Worm (Caenorhabditis elegans) whole organism, L4 larva: ENCODE results near the gene hrg-3.

Experiments
- ama-1 ChIP-seq: fragments of 150-350 bp; optimal IDR thresholded peaks from 2 replicates; lab custom pipeline; 2014; ENCODE audit warnings: inconsistent platforms, mixed read lengths
- ces-1 ChIP-seq: fragments of 150-350 bp; sonication (generic microtip); optimal IDR thresholded peaks from 4 replicates; lab custom pipeline; 2014; ENCODE audit warnings: missing biosample characterization, missing genetic modification reagents, missing genetic modification characterization
- fos-1 ChIP-seq: fragments of 150-350 bp; optimal IDR thresholded peaks from 2 replicates; lab custom pipeline; 2014; ENCODE audit warnings: missing biosample characterization, missing genetic modification characterization
- lin-39 ChIP-seq: fragments of 150-350 bp; optimal IDR thresholded peaks from 2 replicates; lab custom pipeline; 2014; ENCODE audit warnings: missing biosample characterization, missing genetic modification reagents, missing genetic modification characterization
- lsy-2 ChIP-seq, 2 experiments: fragments of 150-350 bp in 1 of 2; sonication (generic microtip) in 1 of 2; optimal IDR thresholded peaks; 2 replicates each; lab custom pipeline; 2014 to 2017; ENCODE audit warnings: missing biosample characterization in 2 of 2, missing genetic modification characterization in 2 of 2
- mdl-1 ChIP-seq, 2 experiments: fragments of 150-350 bp in 1 of 2; sonication (generic microtip) in 1 of 2; optimal IDR thresholded peaks; 2 replicates each; lab custom pipeline; 2014 to 2017; ENCODE audit warnings: missing biosample characterization in 2 of 2, missing genetic modification characterization in 2 of 2
- nhr-11 ChIP-seq: fragments of 150-350 bp; optimal IDR thresholded peaks from 2 replicates; lab custom pipeline; 2014; ENCODE audit warnings: missing biosample characterization, missing genetic modification characterization
- nhr-237 ChIP-seq: sonication (generic microtip); optimal IDR thresholded peaks from 2 replicates; lab custom pipeline; 2017; ENCODE audit warnings: missing biosample characterization, missing genetic modification characterization
- nhr-76 ChIP-seq: fragments of 150-350 bp; optimal IDR thresholded peaks from 2 replicates; lab custom pipeline; 2014; ENCODE audit warnings: missing biosample characterization, missing genetic modification characterization
- spr-1 ChIP-seq: sonication (generic microtip); optimal IDR thresholded peaks from 2 replicates; lab custom pipeline; 2016; ENCODE audit warnings: mild to moderate bottlenecking, missing genetic modification characterization, missing compliant biosample characterization
- unc-62 ChIP-seq, 3 experiments: fragments of 150-350 bp in 1 of 3; sonication (generic microtip); optimal IDR thresholded peaks in 2 of 3; peaks in 1 of 3; 1 replicate in 1 of 3; 2 replicates in 2 of 3; lab custom pipeline; 2014 to 2017; ENCODE audit warnings: missing biosample characterization in 3 of 3, missing genetic modification characterization in 3 of 3, missing genetic modification reagents in 3 of 3, missing genotype in 1 of 3
- vab-7 ChIP-seq: fragments of 200-800 bp; sonication (Bioruptor generic); IDR thresholded peaks from 2 replicates; pipeline ENCODE4 v1.3.6; 2022; ENCODE audit warnings: missing genetic modification reagents, missing genetic modification characterization, missing compliant biosample characterization
- zip-2 ChIP-seq: fragments of 150-350 bp; optimal IDR thresholded peaks from 2 replicates; lab custom pipeline; 2014; ENCODE audit warnings: missing biosample characterization, missing genetic modification characterization

DNA sequence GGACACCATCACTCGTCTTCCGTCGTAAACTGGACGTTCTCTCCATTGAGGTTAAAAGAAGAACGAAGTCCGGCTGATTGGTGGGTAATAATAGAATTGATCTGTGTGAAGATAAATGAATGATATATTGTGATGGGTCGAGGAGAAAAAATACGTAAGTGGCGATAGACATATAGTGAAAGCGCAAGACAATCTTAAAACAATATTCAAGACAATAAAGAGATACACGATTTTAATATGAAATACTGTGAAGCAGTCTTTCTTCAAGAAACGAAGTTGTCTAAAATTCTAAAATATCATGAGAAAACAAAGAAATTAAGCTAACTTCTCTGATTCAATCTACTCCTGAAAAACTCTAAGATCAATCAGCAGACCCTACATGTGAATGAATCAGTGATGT lies 42.7 kb upstream of the hrg-3 start, which contains the start of gene F40F9.10:
- TF ChIP-seq ces-1 (GFP tag; lab: Kevin White, UChicago) (no peak), mdl-1 (tag; optimal IDR thresholded peaks at IDR 0.05; lab: Kevin White, UChicago) (no peak), nhr-11 (tag; lab: Kevin White, UChicago) (no peak), nhr-237 (tag; lab: Kevin White, UChicago) (no peak), lin-39 (tag; lab: Kevin White, UChicago) (no peak), ama-1 (lab: Kevin White, UChicago) (no peak), fos-1 (tag; lab: Kevin White, UChicago) (no peak), unc-62 (GFP tag; optimal IDR thresholded peaks at IDR 0.05 in 1 of 2; lab: Kevin White, UChicago) (no peak), unc-62 (tag; optimal IDR thresholded peaks at IDR 0.05; lab: Kevin White, UChicago) (no peak), vab-7 (no peak), zip-2 (tag; lab: Kevin White, UChicago) (no peak), spr-1 (tag; lab: Kevin White, UChicago) (no peak), lsy-2 (tag; optimal IDR thresholded peaks at IDR 0.05; lab: Kevin White, UChicago) (no peak), nhr-76 (no peak)
